Worm (Caenorhabditis elegans) whole organism, L3 larva: ENCODE results near the gene grl-22.

Source experiments
- ama-1 ChIP-seq: fragments of 150-350 bp; optimal IDR thresholded peaks from 2 replicates; lab custom pipeline; 2018
- ceh-9 ChIP-seq: sonication (generic microtip); optimal IDR thresholded peaks from 2 replicates; lab custom pipeline; 2018; ENCODE audit warnings: missing biosample characterization, missing genetic modification characterization
- elt-2 ChIP-seq: sonication (generic microtip); optimal IDR thresholded peaks from 2 replicates; lab custom pipeline; 2016; ENCODE audit warnings: missing genetic modification reagents, mild to moderate bottlenecking, missing genetic modification characterization, missing compliant biosample characterization
- lin-39 ChIP-seq: fragments of 150-350 bp; optimal IDR thresholded peaks from 2 replicates; lab custom pipeline; 2018; ENCODE audit warnings: missing biosample characterization, missing genetic modification reagents, missing genetic modification characterization
- nhr-11 ChIP-seq: fragments of 150-350 bp; optimal IDR thresholded peaks from 2 replicates; lab custom pipeline; 2014; ENCODE audit warnings: missing biosample characterization, missing genetic modification characterization
- nhr-28 ChIP-seq: fragments of 150-350 bp; optimal IDR thresholded peaks from 2 replicates; lab custom pipeline; 2014; ENCODE audit warnings: missing biosample characterization, missing genetic modification characterization
- skn-1 ChIP-seq: fragments of 150-350 bp; optimal IDR thresholded peaks from 2 replicates; lab custom pipeline; 2014; ENCODE audit warnings: missing biosample characterization, missing genetic modification characterization
- unc-39 ChIP-seq: sonication (generic microtip); optimal IDR thresholded peaks from 4 replicates; lab custom pipeline; 2017; ENCODE audit warnings: missing biosample characterization, missing genetic modification characterization
- ztf-4 ChIP-seq: fragments of 150-350 bp; optimal IDR thresholded peaks from 2 replicates; lab custom pipeline; 2014; ENCODE audit warnings: missing biosample characterization, missing genetic modification characterization

- TF ChIP-seq elt-2 (tag; lab: Kevin White, UChicago): no peak
- no peak for TF ChIP-seq lin-39 (tag; lab: Kevin White, UChicago)
- TF ChIP-seq unc-39: no peak
- no peak for TF ChIP-seq skn-1 (tag; lab: Kevin White, UChicago)
- TF ChIP-seq ztf-4 (tag; lab: Kevin White, UChicago): no peak
- TF ChIP-seq nhr-28 (tag; lab: Kevin White, UChicago): no peak
- TF ChIP-seq ama-1: no peak
- no peak for TF ChIP-seq ceh-9 (tag; lab: Kevin White, UChicago)
- no peak for TF ChIP-seq nhr-11 (tag; lab: Kevin White, UChicago)
These were observed 26.7 kb upstream of the grl-22 start, which contains the start of gene W03A5.6 for ce11 chrIII:5440540-5440939.
